Fruit fly (Drosophila melanogaster): Measurements from ENCODE around the gene scat.

dm6 chr2L:9388013-9388605 lies 43.1 kb upstream of the scat start:
- TF ChIP-seq h (optimal IDR thresholded peaks at IDR 0.05) (no peak), Myc (optimal IDR thresholded peaks at IDR 0.05) (no peak), ttk (optimal IDR thresholded peaks at IDR 0.05) (no peak), psq (optimal IDR thresholded peaks at IDR 0.05) (no peak), insv (optimal IDR thresholded peaks at IDR 0.05) (no peak)

All from Kc167 (cell line).